Worm (Caenorhabditis elegans) whole organism, L1 larva: ENCODE measurements around the gene F54F2.7.
A peak's percentile ranks its signal among the peaks of the same experiment; 100 is the strongest.

Experiments
- egl-13 ChIP-seq: sonication (generic microtip); optimal IDR thresholded peaks from 2 replicates; lab custom pipeline; 2016; ENCODE audit warnings: missing genotype, missing genetic modification reagents, missing genetic modification characterization, missing compliant biosample characterization
- fos-1 ChIP-seq: fragments of 150-350 bp; optimal IDR thresholded peaks from 2 replicates; lab custom pipeline; 2014; ENCODE audit warnings: missing biosample characterization, missing genetic modification characterization
- irx-1 ChIP-seq: sonication (generic microtip); optimal IDR thresholded peaks from 2 replicates; lab custom pipeline; 2016; ENCODE audit warnings: missing genetic modification characterization, missing compliant biosample characterization
- lin-13 ChIP-seq: fragments of 150-350 bp; optimal IDR thresholded peaks from 2 replicates; lab custom pipeline; 2014; ENCODE audit warnings: missing biosample characterization, missing genetic modification reagents, missing genetic modification characterization
- lir-3 ChIP-seq: sonication (generic microtip); optimal IDR thresholded peaks from 2 replicates; lab custom pipeline; 2016; ENCODE audit warnings: mild to moderate bottlenecking, missing genetic modification characterization, moderate library complexity, missing compliant biosample characterization; ENCODE audit not compliant: poor library complexity
- mep-1 ChIP-seq: fragments of 150-350 bp; optimal IDR thresholded peaks from 2 replicates; lab custom pipeline; 2014; ENCODE audit warnings: missing biosample characterization, missing genetic modification characterization
- nhr-237 ChIP-seq: fragments of 150-350 bp; optimal IDR thresholded peaks from 2 replicates; lab custom pipeline; 2014; ENCODE audit warnings: missing biosample characterization, missing genetic modification characterization
- pqm-1 ChIP-seq: sonication (generic microtip); optimal IDR thresholded peaks from 3 replicates; lab custom pipeline; 2017; ENCODE audit warnings: missing biosample characterization, missing genetic modification characterization
- skn-1 ChIP-seq: fragments of 150-350 bp; optimal IDR thresholded peaks from 2 replicates; lab custom pipeline; 2014; ENCODE audit warnings: missing biosample characterization, missing genetic modification characterization
- zag-1 ChIP-seq: fragments of 150-350 bp; optimal IDR thresholded peaks from 2 replicates; lab custom pipeline; 2014; ENCODE audit warnings: missing biosample characterization, missing genetic modification characterization
- zip-4 ChIP-seq: fragments of 200-800 bp; sonication (Bioruptor generic); optimal IDR thresholded peaks from 2 replicates; lab custom pipeline; 2018; ENCODE audit warnings: mild to moderate bottlenecking, missing genetic modification characterization, moderate library complexity, missing compliant biosample characterization

- peak; percentile 68 for TF ChIP-seq skn-1
- no peak for TF ChIP-seq nhr-237 (tag; lab: Kevin White, UChicago)
- TF ChIP-seq lin-13 (GFP tag; lab: Kevin White, UChicago) = no peak
- no peak for TF ChIP-seq pqm-1 (tag; lab: Kevin White, UChicago)
- TF ChIP-seq zip-4 (GFP tag; lab: Kevin White, UChicago) = no peak
- no peak for TF ChIP-seq zag-1
- no peak for TF ChIP-seq irx-1 (tag; lab: Kevin White, UChicago)
- no peak for TF ChIP-seq fos-1 (tag; lab: Kevin White, UChicago)
- no peak for TF ChIP-seq egl-13 (tag; lab: Kevin White, UChicago)
- no peak for TF ChIP-seq lir-3 (tag; lab: Kevin White, UChicago)
- peak; percentile 66 for TF ChIP-seq mep-1
Measured at ce11 chrIII:8809245-8809971, 2.3 kb upstream of the F54F2.7 start, which contains the start of gene prx-19.
